Fruit fly (Drosophila melanogaster) whole organism, embryonic: Measurements from ENCODE around the gene CG13654.
A peak's percentile ranks its signal among the peaks of the same experiment; 100 is the strongest.

Experiments
- Awh ChIP-seq: fragments of 200-800 bp; sonication (Bioruptor generic); IDR thresholded peaks from 2 replicates; pipeline ENCODE4, ENCODE4 v1.3.6; 2022; ENCODE audit warnings: missing biosample characterization, missing genetic modification characterization
- CG10321 ChIP-seq: fragments of 200-800 bp; sonication (Bioruptor generic); IDR thresholded peaks from 2 replicates; pipeline ENCODE4 v1.3.6; 2022; ENCODE audit warnings: missing biosample characterization, missing genetic modification characterization
- CG10979 ChIP-seq: fragments of 200-800 bp; sonication (Bioruptor generic); optimal IDR thresholded peaks from 2 replicates; lab custom pipeline; 2018; ENCODE audit warnings: missing biosample characterization, mild to moderate bottlenecking, missing genetic modification characterization, moderate library complexity
- CG11093 ChIP-seq: fragments of 200-800 bp; sonication (Bioruptor generic); IDR thresholded peaks from 3 replicates; pipeline ENCODE4 v1.3.6; 2022; ENCODE audit warnings: missing biosample characterization, missing genetic modification characterization
- CG12071 ChIP-seq: fragments of 200-800 bp; sonication (Bioruptor generic); optimal IDR thresholded peaks from 3 replicates; lab custom pipeline; 2018; ENCODE audit warnings: missing biosample characterization, mild to moderate bottlenecking, missing genetic modification characterization
- CG1233 ChIP-seq: fragments of 200-800 bp; sonication (Bioruptor generic); optimal IDR thresholded peaks from 4 replicates; lab custom pipeline; 2018; ENCODE audit warnings: missing biosample characterization, mild to moderate bottlenecking, missing genetic modification characterization
- CG12659 ChIP-seq: fragments of 200-800 bp; sonication (Bioruptor generic); optimal IDR thresholded peaks from 3 replicates; lab custom pipeline; 2017; ENCODE audit warnings: mild to moderate bottlenecking, missing biosample characterization, missing genetic modification reagents, missing genetic modification characterization
- CG13424 ChIP-seq: fragments of 200-800 bp; sonication (Bioruptor generic); optimal IDR thresholded peaks from 2 replicates; lab custom pipeline; 2019; ENCODE audit warnings: missing biosample characterization, mild to moderate bottlenecking, missing genetic modification characterization, moderate library complexity
- CG14441 ChIP-seq: fragments of 200-800 bp; sonication (Bioruptor generic); IDR thresholded peaks from 2 replicates; pipeline ENCODE4 v1.3.6; 2022; ENCODE audit warnings: missing biosample characterization, missing genetic modification characterization
- CG15269 ChIP-seq: fragments of 200-800 bp; sonication (Bioruptor generic); optimal IDR thresholded peaks from 2 replicates; lab custom pipeline; 2018; ENCODE audit warnings: missing biosample characterization, mild to moderate bottlenecking, missing genetic modification characterization, moderate library complexity
- CG1647 ChIP-seq: fragments of 200-800 bp; sonication (Bioruptor generic); optimal IDR thresholded peaks from 3 replicates; lab custom pipeline; 2016; ENCODE audit warnings: missing biosample characterization, missing genetic modification characterization
- CG17359 ChIP-seq: fragments of 200-800 bp; sonication (Bioruptor generic); optimal IDR thresholded peaks from 3 replicates; lab custom pipeline; 2018; ENCODE audit warnings: missing biosample characterization, mild to moderate bottlenecking, missing genetic modification characterization, moderate library complexity
- CG2889 ChIP-seq: fragments of 200-800 bp; sonication (Bioruptor generic); IDR thresholded peaks from 3 replicates; pipeline ENCODE4 v1.3.6; 2022; ENCODE audit warnings: missing biosample characterization, missing genetic modification characterization
- CG3847 ChIP-seq: fragments of 200-800 bp; sonication (Bioruptor generic); IDR thresholded peaks from 2 replicates; pipeline ENCODE4 v1.3.6; 2022; ENCODE audit warnings: missing biosample characterization, missing genetic modification characterization
- CG7987 ChIP-seq: fragments of 200-800 bp; sonication (Bioruptor generic); optimal IDR thresholded peaks from 2 replicates; lab custom pipeline; 2018; ENCODE audit warnings: missing biosample characterization, mild to moderate bottlenecking, missing genetic modification characterization, moderate library complexity
- CG8765 ChIP-seq: fragments of 200-800 bp; sonication (Bioruptor generic); IDR thresholded peaks from 2 replicates; pipeline ENCODE4 v1.3.6; 2022; ENCODE audit warnings: missing biosample characterization, missing genetic modification characterization
- CG9876 ChIP-seq: fragments of 200-800 bp; sonication (Bioruptor generic); optimal IDR thresholded peaks from 2 replicates; lab custom pipeline; 2016; ENCODE audit warnings: missing biosample characterization, missing genetic modification characterization
- CG9932 ChIP-seq: fragments of 200-800 bp; sonication (Bioruptor generic); IDR thresholded peaks from 2 replicates; pipeline ENCODE4 v1.3.6; 2022; ENCODE audit warnings: missing biosample characterization, missing genetic modification characterization
- Deaf1 ChIP-seq: fragments of 200-800 bp; optimal IDR thresholded peaks from 3 replicates; lab custom pipeline; 2019; ENCODE audit warnings: missing biosample characterization, mild to moderate bottlenecking, missing genetic modification characterization, moderate library complexity
- Dek ChIP-seq: fragments of 200-800 bp; sonication (Bioruptor generic); optimal IDR thresholded peaks from 3 replicates; lab custom pipeline; 2019; ENCODE audit warnings: missing biosample characterization, mild to moderate bottlenecking, missing genetic modification characterization, moderate library complexity
- E2f2 ChIP-seq: fragments of 200-800 bp; sonication (Bioruptor generic); IDR thresholded peaks from 2 replicates; pipeline ENCODE4 v1.3.6; 2022; ENCODE audit warnings: missing biosample characterization, missing genetic modification characterization
- Gsc ChIP-seq: fragments of 200-800 bp; sonication (Bioruptor generic); IDR thresholded peaks from 2 replicates; pipeline ENCODE4 v1.3.6; 2022; ENCODE audit warnings: missing biosample characterization, missing genetic modification characterization
- MTF-1 ChIP-seq: fragments of 200-800 bp; sonication (Bioruptor generic); optimal IDR thresholded peaks from 2 replicates; lab custom pipeline; 2018; ENCODE audit warnings: missing biosample characterization, mild to moderate bottlenecking, missing genetic modification characterization, borderline replicate concordance
- Rx ChIP-seq: fragments of 200-800 bp; sonication (Bioruptor generic); IDR thresholded peaks from 2 replicates; pipeline ENCODE4 v1.3.6; 2022; ENCODE audit warnings: missing biosample characterization, missing genetic modification characterization
- Spps ChIP-seq: fragments of 200-800 bp; sonication (Bioruptor generic); optimal IDR thresholded peaks from 2 replicates; lab custom pipeline; 2018; ENCODE audit warnings: missing biosample characterization, mild to moderate bottlenecking, missing genetic modification characterization
- Stat92E ChIP-seq, 3 experiments: fragments of >200 bp in 2 of 3; fragments of 200-800 bp in 1 of 3; sonication (Bioruptor generic) in 1 of 3; optimal IDR thresholded peaks; 2 replicates each; lab custom pipeline; 2017 to 2019; ENCODE audit warnings: missing biosample characterization in 3 of 3, missing genetic modification characterization in 3 of 3, mild to moderate bottlenecking in 1 of 3, moderate library complexity in 1 of 3
- Taf1 ChIP-seq: fragments of 200-800 bp; sonication (Bioruptor generic); IDR thresholded peaks from 2 replicates; pipeline ENCODE4 v1.3.6; 2022; ENCODE audit warnings: missing biosample characterization, missing genetic modification characterization
- Xrp1 ChIP-seq: fragments of 200-800 bp; sonication (Bioruptor generic); IDR thresholded peaks from 2 replicates; pipeline ENCODE4 v1.3.6; 2022; ENCODE audit warnings: missing biosample characterization, missing genetic modification characterization
- bab2 ChIP-seq: fragments of 200-800 bp; sonication (Bioruptor generic); optimal IDR thresholded peaks from 2 replicates; lab custom pipeline; 2016; ENCODE audit warnings: missing biosample characterization, missing genetic modification characterization
- croc ChIP-seq: fragments of 200-800 bp; sonication (Bioruptor generic); conservative IDR thresholded peaks from 3 replicates; pipeline ENCODE4 v1.3.6; 2022; ENCODE audit warnings: missing biosample characterization, missing genetic modification characterization
- dati ChIP-seq: fragments of 200-800 bp; sonication (Bioruptor generic); IDR thresholded peaks from 2 replicates; pipeline ENCODE4 v1.3.6; 2022; ENCODE audit warnings: missing biosample characterization, missing genetic modification characterization
- dmrt99B ChIP-seq: fragments of 200-800 bp; sonication (Bioruptor generic); optimal IDR thresholded peaks from 2 replicates; lab custom pipeline; 2018; ENCODE audit warnings: missing biosample characterization, mild to moderate bottlenecking, missing genetic modification characterization, moderate library complexity
- dpn ChIP-seq, 2 experiments: fragments of 200-800 bp; sonication (Bioruptor generic); optimal IDR thresholded peaks; 3 replicates each; lab custom pipeline; 2016; ENCODE audit warnings: missing biosample characterization in 2 of 2, missing genetic modification characterization in 2 of 2
- dysf ChIP-seq: fragments of 200-800 bp; sonication (Bioruptor generic); IDR thresholded peaks from 3 replicates; pipeline ENCODE4 v1.3.6; 2022; ENCODE audit warnings: missing biosample characterization, missing genetic modification characterization
- exex ChIP-seq: fragments of 200-800 bp; sonication (Bioruptor generic); optimal IDR thresholded peaks from 4 replicates; lab custom pipeline; 2018; ENCODE audit warnings: missing biosample characterization, mild to moderate bottlenecking, missing genetic modification characterization, moderate library complexity
- gce ChIP-seq: fragments of 200-800 bp; sonication (Bioruptor generic); IDR thresholded peaks from 3 replicates; pipeline ENCODE4 v1.3.6; 2022; ENCODE audit warnings: missing biosample characterization, missing genetic modification characterization
- gfzf ChIP-seq: fragments of 200-800 bp; sonication (Bioruptor generic); optimal IDR thresholded peaks from 2 replicates; lab custom pipeline; 2016; ENCODE audit warnings: missing biosample characterization, mild to moderate bottlenecking, missing genetic modification characterization, moderate library complexity
- hb ChIP-seq: fragments of 200-800 bp; sonication (Bioruptor generic); IDR thresholded peaks from 3 replicates; pipeline ENCODE4 v1.3.6; 2022; ENCODE audit warnings: missing biosample characterization, missing genetic modification characterization; ENCODE audit not compliant: partially characterized antibody
- kah ChIP-seq: fragments of 200-800 bp; sonication (Bioruptor generic); optimal IDR thresholded peaks from 2 replicates; lab custom pipeline; 2018; ENCODE audit warnings: missing biosample characterization, mild to moderate bottlenecking, missing genetic modification characterization
- kay ChIP-seq: fragments of 200-800 bp; sonication (Bioruptor generic); optimal IDR thresholded peaks from 2 replicates; lab custom pipeline; 2016; ENCODE audit warnings: missing biosample characterization, missing genetic modification characterization
- ken ChIP-seq: fragments of 200-800 bp; sonication (Bioruptor generic); IDR thresholded peaks from 3 replicates; pipeline ENCODE4 v1.3.6; 2022; ENCODE audit warnings: missing biosample characterization, missing genetic modification characterization
- maf-S ChIP-seq: fragments of 200-800 bp; sonication (Bioruptor generic); optimal IDR thresholded peaks from 2 replicates; lab custom pipeline; 2016; ENCODE audit warnings: missing biosample characterization, missing genetic modification characterization
- pfk ChIP-seq: fragments of 200-800 bp; sonication (Bioruptor generic); optimal IDR thresholded peaks from 2 replicates; lab custom pipeline; 2018; ENCODE audit warnings: missing biosample characterization, mild to moderate bottlenecking, missing genetic modification characterization, moderate library complexity
- psq ChIP-seq: fragments of 200-800 bp; sonication (Bioruptor generic); optimal IDR thresholded peaks from 2 replicates; lab custom pipeline; 2017; ENCODE audit warnings: missing biosample characterization, missing genetic modification characterization
- slp2 ChIP-seq: fragments of 200-800 bp; sonication (Bioruptor generic); optimal IDR thresholded peaks from 2 replicates; lab custom pipeline; 2016; ENCODE audit warnings: missing biosample characterization, missing genetic modification characterization
- sob ChIP-seq: fragments of 200-800 bp; sonication (Bioruptor generic); IDR thresholded peaks from 2 replicates; pipeline ENCODE4 v1.3.6; 2022; ENCODE audit warnings: missing biosample characterization, missing genetic modification characterization
- sqz ChIP-seq: fragments of 200-800 bp; sonication (Bioruptor generic); optimal IDR thresholded peaks from 3 replicates; lab custom pipeline; 2018; ENCODE audit warnings: missing biosample characterization, mild to moderate bottlenecking, missing genetic modification characterization
- tin ChIP-seq: fragments of 200-800 bp; sonication (Bioruptor generic); optimal IDR thresholded peaks from 3 replicates; lab custom pipeline; 2016; ENCODE audit warnings: missing biosample characterization, missing genetic modification characterization
- tna ChIP-seq: fragments of 200-800 bp; sonication (Bioruptor generic); IDR thresholded peaks from 2 replicates; pipeline ENCODE4 v1.3.6; 2022; ENCODE audit warnings: missing biosample characterization, missing genetic modification characterization; ENCODE audit not compliant: partially characterized antibody
- toy ChIP-seq: fragments of 200-800 bp; sonication (Bioruptor generic); IDR thresholded peaks from 2 replicates; pipeline ENCODE4 v1.3.6; 2022; ENCODE audit warnings: missing biosample characterization, missing genetic modification characterization
- trem ChIP-seq: fragments of 200-800 bp; optimal IDR thresholded peaks from 3 replicates; lab custom pipeline; 2019; ENCODE audit warnings: missing biosample characterization, mild to moderate bottlenecking, missing genetic modification characterization, moderate library complexity

Gene CG13654

dm6 chr3R:25193726-25194204, 5.9 kb upstream of the CG13654 start, which contains the start of gene lobo (continued):
- TF ChIP-seq CG3847 (GFP tag; lab: Robert Waterston, UW) (peak; percentile 79), slp2 (GFP tag; lab: Kevin White, UChicago) (peak; percentile 59), Gsc (GFP tag; lab: Robert Waterston, UW) (no peak), dpn (GFP tag; optimal IDR thresholded peaks at IDR 0.05; lab: Kevin White, UChicago) (peak; percentile 49 to 73), CG9876 (GFP tag; lab: Kevin White, UChicago) (peak; percentile 64), CG2889 (no peak), exex (tag; lab: Kevin White, UChicago) (no peak), CG11093 (no peak), tna (no peak), CG15269 (tag; lab: Kevin White, UChicago) (no peak), Dek (peak; percentile 47), CG14441 (GFP tag; lab: Robert Waterston, UW) (peak; percentile 45), hb (no peak), CG7987 (GFP tag; lab: Kevin White, UChicago) (peak; percentile 69), kah (GFP tag; lab: Kevin White, UChicago) (no peak), CG8765 (GFP tag; lab: Robert Waterston, UW) (no peak), gce (GFP tag; lab: Robert Waterston, UW) (no peak), CG12659 (GFP tag; lab: Kevin White, UChicago) (peak; percentile 73), CG13424 (peak; percentile 67), tin (GFP tag; lab: Kevin White, UChicago) (peak; percentile 14), Awh (GFP tag; lab: Robert Waterston, UW) (peak; percentile 29; the same call in 1 of the 2 replicates), CG10321 (GFP tag; lab: Robert Waterston, UW) (peak; percentile 44; the same call in 1 of the 2 replicates), Spps (tag; lab: Kevin White, UChicago) (no peak), trem (tag; lab: Kevin White, UChicago) (peak; percentile 60), kay (GFP tag; lab: Kevin White, UChicago) (peak; percentile 9), CG1647 (no peak), pfk (peak; percentile 11), CG9932 (peak; percentile 81), dysf (peak; percentile 37; the same call in 2 of the 3 replicates), Stat92E (GFP tag; optimal IDR thresholded peaks at IDR 0.05; lab: Kevin White, UChicago) (peak in 1 of 3 experiments; percentile 15), bab2 (GFP tag; lab: Kevin White, UChicago) (peak; percentile 53), CG12071 (GFP tag; lab: Kevin White, UChicago) (no peak), sqz (GFP tag; lab: Kevin White, UChicago) (peak; percentile 34), MTF-1 (GFP tag; lab: Kevin White, UChicago) (no peak), ken (GFP tag; lab: Robert Waterston, UW) (0 out of 3 replicates have a peak, but pooled peaks have one; percentile 10), CG1233 (GFP tag; lab: Kevin White, UChicago) (peak; percentile 68), croc (GFP tag; lab: Robert Waterston, UW) (no peak), Taf1 (GFP tag; lab: Robert Waterston, UW) (no peak), dmrt99B (tag; lab: Kevin White, UChicago) (no peak), Xrp1 (no peak), CG10979 (peak; percentile 46), psq (GFP tag; lab: Kevin White, UChicago) (no peak), dati (GFP tag; lab: Robert Waterston, UW) (no peak), E2f2 (GFP tag; lab: Robert Waterston, UW) (peak; percentile 65), Rx (GFP tag; lab: Robert Waterston, UW) (no peak), Deaf1 (tag; lab: Kevin White, UChicago) (peak; percentile 12), toy (GFP tag; lab: Robert Waterston, UW) (no peak), CG17359 (tag; lab: Kevin White, UChicago) (no peak), gfzf (GFP tag; lab: Kevin White, UChicago) (peak; percentile 25), sob (GFP tag; lab: Robert Waterston, UW) (peak; percentile 78), maf-S (peak; percentile 61)
